Worm (Caenorhabditis elegans): ENCODE results near the gene C51E3.9.

DNA sequence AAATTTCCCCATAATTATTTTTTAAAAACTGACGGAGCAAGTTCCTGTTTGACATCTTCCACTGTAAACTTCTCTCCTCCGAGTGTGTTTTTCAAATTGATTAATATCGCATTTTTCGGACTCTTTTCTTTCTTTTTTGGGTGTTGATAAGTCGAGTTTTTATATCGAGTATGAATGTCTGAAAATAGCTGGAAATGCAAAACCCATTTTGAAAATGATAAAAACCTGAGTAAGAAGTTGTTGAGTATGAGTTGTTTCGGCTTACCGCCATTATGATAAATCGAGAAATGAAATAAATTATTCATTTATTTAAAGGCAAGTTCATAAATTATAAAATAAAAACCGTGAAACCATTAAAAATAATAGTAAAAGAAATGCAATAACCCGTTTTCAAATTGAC, 40.0 kb downstream of the C51E3.9 start, which contains the start of gene ZK856.18:
- no peak for TF ChIP-seq pbrm-1 (GFP tag; IDR thresholded peaks at IDR 0.05)
- TF ChIP-seq sdz-38 (tag; optimal IDR thresholded peaks at IDR 0.05): no peak
- no peak for TF ChIP-seq nhr-80 (tag; optimal IDR thresholded peaks at IDR 0.05)
- TF ChIP-seq rpc-1 (optimal IDR thresholded peaks at IDR 0.05): no peak
- TF ChIP-seq rpc-1 (tag; optimal IDR thresholded peaks at IDR 0.05): no peak
- no peak for TF ChIP-seq T26A5.8 (tag; optimal IDR thresholded peaks at IDR 0.05)
- no peak for TF ChIP-seq efl-1 (GFP tag; optimal IDR thresholded peaks at IDR 0.05)
- no peak for TF ChIP-seq lsy-27 (tag; optimal IDR thresholded peaks at IDR 0.05; ENCODE audit: borderline replicate concordance, insufficient read depth)
- TF ChIP-seq dpl-1 (GFP tag; optimal IDR thresholded peaks at IDR 0.05): no peak
- no peak for TF ChIP-seq chd-7 (tag; optimal IDR thresholded peaks at IDR 0.05)
- TF ChIP-seq F52B5.7 (tag; optimal IDR thresholded peaks at IDR 0.05): no peak
- TF ChIP-seq ekl-4 (GFP tag; IDR thresholded peaks at IDR 0.05): no peak

All from whole organism, young adult.